Fruit fly (Drosophila melanogaster): ENCODE measurements around the gene Arts.

The Arts gene

DNA sequence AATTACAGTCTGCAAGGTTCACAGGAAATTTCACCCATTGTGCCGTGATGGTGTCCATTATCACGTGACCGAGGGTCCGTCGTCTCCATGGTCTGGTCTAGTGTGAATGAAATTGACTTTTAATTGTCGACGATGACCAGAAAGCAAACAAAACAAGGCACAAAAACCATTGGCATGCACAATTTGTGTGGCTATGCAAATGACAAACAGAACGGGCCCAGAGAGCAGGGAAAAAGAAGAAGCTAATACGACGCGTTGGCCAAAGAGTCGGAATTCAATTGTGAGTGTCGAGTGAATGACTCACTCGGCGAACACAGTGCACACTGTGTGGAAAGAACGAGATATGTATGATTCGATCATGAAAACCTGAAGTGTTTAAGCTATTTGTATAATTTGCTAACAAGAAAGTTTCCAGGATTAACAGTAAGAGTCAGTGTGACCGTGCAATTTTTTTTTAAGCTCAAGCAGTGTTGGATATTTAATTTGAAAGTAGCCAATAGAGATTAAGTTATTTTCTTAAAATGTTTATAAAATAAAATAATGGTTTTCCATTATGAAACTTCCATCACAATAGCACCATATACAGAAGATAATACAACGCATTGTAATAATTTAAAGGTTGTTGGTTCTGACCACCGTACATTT is 33.0 kb downstream of the Arts start (continued):
- TF ChIP-seq NC2α (GFP tag; optimal IDR thresholded peaks at IDR 0.05) (no peak), CG9932 (GFP tag; IDR thresholded peaks at IDR 0.05) (no peak), CG6791 (GFP tag; IDR thresholded peaks at IDR 0.05; ENCODE audit: partially characterized antibody) (no peak), CG18764 (GFP tag; optimal IDR thresholded peaks at IDR 0.05) (no peak), Ptx1 (GFP tag; IDR thresholded peaks at IDR 0.05) (peak; percentile 45), BtbVII (GFP tag; optimal IDR thresholded peaks at IDR 0.05) (no peak), jigr1 (GFP tag; IDR thresholded peaks at IDR 0.05) (no peak), CG17612 (GFP tag; IDR thresholded peaks at IDR 0.05) (no peak), Mes4 (GFP tag; optimal IDR thresholded peaks at IDR 0.05) (no peak), Sin3A (optimal IDR thresholded peaks at IDR 0.05) (no peak), peb (GFP tag; IDR thresholded peaks at IDR 0.05) (no peak), maf-S (GFP tag; optimal IDR thresholded peaks at IDR 0.05) (no peak), mld (GFP tag; IDR thresholded peaks at IDR 0.05; ENCODE audit: partially characterized antibody) (no peak), CG2202 (tag; optimal IDR thresholded peaks at IDR 0.05) (no peak), luna (GFP tag; optimal IDR thresholded peaks at IDR 0.05) (no peak), en (GFP tag; optimal IDR thresholded peaks at IDR 0.05) (no peak), trem (tag; optimal IDR thresholded peaks at IDR 0.05) (peak; percentile 6), Trl (optimal IDR thresholded peaks at IDR 0.05) (no peak), Trl (GFP tag; optimal IDR thresholded peaks at IDR 0.05) (no peak), CG10462 (GFP tag; optimal IDR thresholded peaks at IDR 0.05) (no peak), kni (GFP tag; optimal IDR thresholded peaks at IDR 0.05) (no peak), Xrp1 (GFP tag; IDR thresholded peaks at IDR 0.05) (no peak), CG10959 (GFP tag; IDR thresholded peaks at IDR 0.05) (no peak), CG4820 (GFP tag; optimal IDR thresholded peaks at IDR 0.05) (no peak), CG15073 (GFP tag; optimal IDR thresholded peaks at IDR 0.05) (no peak), CG1233 (GFP tag; optimal IDR thresholded peaks at IDR 0.05) (peak; percentile 2), Mrtf (GFP tag; IDR thresholded peaks at IDR 0.05) (0 out of 3 replicates have a peak, but pooled peaks have one; percentile 18), Mad (GFP tag; optimal IDR thresholded peaks at IDR 0.05) (no peak), ems (GFP tag; optimal IDR thresholded peaks at IDR 0.05) (no peak), CG7839 (tag; optimal IDR thresholded peaks at IDR 0.05) (peak; percentile 58), Chrac-16 (GFP tag; optimal IDR thresholded peaks at IDR 0.05) (no peak), Sox102F (GFP tag; optimal IDR thresholded peaks at IDR 0.05) (no peak), CG2712 (tag; optimal IDR thresholded peaks at IDR 0.05) (peak; percentile 46), Spps (tag; optimal IDR thresholded peaks at IDR 0.05) (no peak), tap (tag; optimal IDR thresholded peaks at IDR 0.05) (no peak), Neu2 (GFP tag; optimal IDR thresholded peaks at IDR 0.05; ENCODE audit: borderline replicate concordance) (no peak), CG18476 (GFP tag; optimal IDR thresholded peaks at IDR 0.05) (no peak), so (GFP tag; IDR thresholded peaks at IDR 0.05) (no peak), Med (GFP tag) (peak; percentile 42), CG1832 (GFP tag; optimal IDR thresholded peaks at IDR 0.05) (no peak), CG11695 (GFP tag; IDR thresholded peaks at IDR 0.05) (no peak), Hr78 (GFP tag; optimal IDR thresholded peaks at IDR 0.05) (no peak), gsb (GFP tag; IDR thresholded peaks at IDR 0.05) (no peak), ham (GFP tag; IDR thresholded peaks at IDR 0.05) (no peak), Oaz (GFP tag; IDR thresholded peaks at IDR 0.05) (no peak), CG30431 (GFP tag; optimal IDR thresholded peaks at IDR 0.05) (no peak), sqz (GFP tag; optimal IDR thresholded peaks at IDR 0.05) (no peak), CG11696 (GFP tag; IDR thresholded peaks at IDR 0.05) (no peak), Lpt (GFP tag; optimal IDR thresholded peaks at IDR 0.05) (no peak), usp (GFP tag; optimal IDR thresholded peaks at IDR 0.05) (no peak), CG8281 (tag; optimal IDR thresholded peaks at IDR 0.05) (no peak), CG7987 (GFP tag; optimal IDR thresholded peaks at IDR 0.05) (no peak), yki (optimal IDR thresholded peaks at IDR 0.05) (no peak)

All from whole organism, embryonic.